Fruit fly (Drosophila melanogaster) whole organism, embryonic: Measurements from ENCODE around the gene Ir67c.

Source experiments
- CG13424 ChIP-seq: fragments of 200-800 bp; sonication (Bioruptor generic); optimal IDR thresholded peaks from 2 replicates; lab custom pipeline; 2019; ENCODE audit warnings: missing biosample characterization, mild to moderate bottlenecking, missing genetic modification characterization, moderate library complexity
- CG14965 ChIP-seq: fragments of 200-800 bp; sonication (Bioruptor generic); optimal IDR thresholded peaks from 2 replicates; lab custom pipeline; 2016; ENCODE audit warnings: missing biosample characterization, missing genetic modification characterization, borderline replicate concordance
- CG15011 ChIP-seq: fragments of 200-800 bp; sonication (Bioruptor generic); optimal IDR thresholded peaks from 3 replicates; lab custom pipeline; 2018; ENCODE audit warnings: missing biosample characterization, mild to moderate bottlenecking, missing genetic modification characterization
- CG16813 ChIP-seq: fragments of 200-800 bp; sonication (Bioruptor generic); IDR thresholded peaks from 3 replicates; pipeline ENCODE4 v1.3.6; 2022; ENCODE audit warnings: missing biosample characterization, missing genetic modification characterization; ENCODE audit not compliant: partially characterized antibody
- CG17186 ChIP-seq: fragments of 200-800 bp; sonication (Bioruptor generic); optimal IDR thresholded peaks from 3 replicates; lab custom pipeline; 2017; ENCODE audit warnings: missing biosample characterization, missing genetic modification reagents, missing genetic modification characterization
- CG18764 ChIP-seq: fragments of 200-800 bp; sonication (Bioruptor generic); optimal IDR thresholded peaks from 3 replicates; lab custom pipeline; 2016; ENCODE audit warnings: missing biosample characterization, missing genetic modification characterization
- CG31441 ChIP-seq: fragments of 200-800 bp; sonication (Bioruptor generic); IDR thresholded peaks from 2 replicates; pipeline ENCODE4 v1.3.6; 2022; ENCODE audit warnings: missing biosample characterization, missing genetic modification characterization
- CG8478 ChIP-seq: fragments of >200 bp; optimal IDR thresholded peaks from 2 replicates; lab custom pipeline; 2018
- CG8944 ChIP-seq: fragments of 200-800 bp; sonication (Bioruptor generic); optimal IDR thresholded peaks from 3 replicates; lab custom pipeline; 2016; ENCODE audit warnings: missing biosample characterization, missing genetic modification characterization
- dan ChIP-seq: fragments of 200-800 bp; sonication (Bioruptor generic); IDR thresholded peaks from 2 replicates; pipeline ENCODE4 v1.3.6; 2022; ENCODE audit warnings: missing biosample characterization, missing genetic modification characterization
- ems ChIP-seq: fragments of 200-800 bp; sonication (Bioruptor generic); optimal IDR thresholded peaks from 3 replicates; lab custom pipeline; 2016; ENCODE audit warnings: missing biosample characterization, missing genetic modification characterization
- gem ChIP-seq: fragments of 200-800 bp; sonication (Bioruptor generic); optimal IDR thresholded peaks from 2 replicates; lab custom pipeline; 2019; ENCODE audit warnings: missing biosample characterization, mild to moderate bottlenecking, missing genetic modification characterization, moderate library complexity
- jumu ChIP-seq: fragments of 200-800 bp; sonication (Bioruptor generic); optimal IDR thresholded peaks from 3 replicates; lab custom pipeline; 2016; ENCODE audit warnings: missing biosample characterization, missing genetic modification characterization

dm6 chr3L:10412518-10412917, 21.4 kb downstream of the Ir67c start, which contains the start of gene CG12362:
- TF ChIP-seq CG8944 (GFP tag; lab: Kevin White, UChicago) (no peak), CG16813 (no peak), ems (GFP tag; lab: Kevin White, UChicago) (no peak), dan (no peak), CG15011 (GFP tag; lab: Kevin White, UChicago) (no peak), CG13424 (no peak), CG14965 (GFP tag; lab: Kevin White, UChicago) (no peak), jumu (GFP tag; lab: Kevin White, UChicago) (no peak), CG8478 (lab: Kevin White, UChicago) (no peak), CG17186 (GFP tag; lab: Kevin White, UChicago) (no peak), CG31441 (no peak), CG18764 (no peak), gem (tag; lab: Kevin White, UChicago) (no peak)
